Worm (Caenorhabditis elegans) whole organism, L2 larva: ENCODE data around the gene F16B4.5.

Source experiments
- aly-2 ChIP-seq: fragments of 150-350 bp; optimal IDR thresholded peaks from 2 replicates; lab custom pipeline; 2014; ENCODE audit warnings: missing biosample characterization, missing genetic modification characterization
- elt-3 ChIP-seq: sonication (generic microtip); optimal IDR thresholded peaks from 2 replicates; lab custom pipeline; 2017; ENCODE audit warnings: missing biosample characterization, missing genetic modification characterization
- lsy-2 ChIP-seq, 2 experiments: fragments of 150-350 bp in 1 of 2; sonication (generic microtip) in 1 of 2; optimal IDR thresholded peaks; 2 replicates each; lab custom pipeline; 2014 to 2017; ENCODE audit warnings: missing biosample characterization in 2 of 2, missing genetic modification characterization in 2 of 2
- nhr-25 ChIP-seq: fragments of 150-350 bp; sonication (generic microtip); optimal IDR thresholded peaks from 3 replicates; lab custom pipeline; 2014; ENCODE audit warnings: missing biosample characterization, missing genetic modification characterization
- sem-4 ChIP-seq: fragments of 150-350 bp; optimal IDR thresholded peaks from 2 replicates; lab custom pipeline; 2014; ENCODE audit warnings: missing biosample characterization, missing genetic modification reagents, missing genetic modification characterization
- unc-62 ChIP-seq: fragments of 150-350 bp; optimal IDR thresholded peaks from 2 replicates; lab custom pipeline; 2014; ENCODE audit warnings: missing biosample characterization, missing genetic modification reagents, missing genetic modification characterization

ce11 chrV:1574599-1574998 lies 13.6 kb upstream of the F16B4.5 start:
- TF ChIP-seq unc-62 (GFP tag; lab: Kevin White, UChicago) (no peak), aly-2 (tag; lab: Kevin White, UChicago) (no peak), sem-4 (tag; lab: Kevin White, UChicago) (no peak), elt-3 (tag; lab: Kevin White, UChicago) (no peak), lsy-2 (tag; optimal IDR thresholded peaks at IDR 0.05; lab: Kevin White, UChicago) (no peak), nhr-25 (no peak)
